Fruit fly (Drosophila melanogaster) whole organism, embryonic: ENCODE data around the gene Osbp.

ENCODE experiments used
- CG11085 ChIP-seq: fragments of 200-800 bp; sonication (Bioruptor generic); IDR thresholded peaks from 2 replicates; pipeline ENCODE4 v1.3.6; 2022; ENCODE audit warnings: missing biosample characterization, missing genetic modification characterization
- CG11560 ChIP-seq: fragments of 200-800 bp; sonication (Bioruptor generic); IDR thresholded peaks from 3 replicates; pipeline ENCODE4 v1.3.6; 2022; ENCODE audit warnings: missing biosample characterization, missing genetic modification characterization
- CG14014 ChIP-seq: fragments of 200-800 bp; sonication (Bioruptor generic); IDR thresholded peaks from 2 replicates; pipeline ENCODE4 v1.3.6; 2022; ENCODE audit warnings: missing biosample characterization, missing genetic modification characterization
- CG14710 ChIP-seq: fragments of 200-800 bp; sonication (Bioruptor generic); optimal IDR thresholded peaks from 3 replicates; lab custom pipeline; 2019; ENCODE audit warnings: missing biosample characterization, mild to moderate bottlenecking, missing genetic modification characterization, moderate library complexity
- CG15514 ChIP-seq: fragments of 200-800 bp; sonication (Bioruptor generic); optimal IDR thresholded peaks from 3 replicates; lab custom pipeline; 2017; ENCODE audit warnings: missing biosample characterization, missing genetic modification characterization, mild to moderate bottlenecking, moderate library complexity, missing genetic modification reagents
- CG17385 ChIP-seq: fragments of 200-800 bp; sonication (Bioruptor generic); optimal IDR thresholded peaks from 3 replicates; lab custom pipeline; 2018; ENCODE audit warnings: missing biosample characterization, mild to moderate bottlenecking, missing genetic modification characterization
- CG17829 ChIP-seq: fragments of 200-800 bp; optimal IDR thresholded peaks from 2 replicates; lab custom pipeline; 2019; ENCODE audit warnings: missing biosample characterization, mild to moderate bottlenecking, missing genetic modification characterization, moderate library complexity
- CG31441 ChIP-seq: fragments of 200-800 bp; sonication (Bioruptor generic); IDR thresholded peaks from 2 replicates; pipeline ENCODE4 v1.3.6; 2022; ENCODE audit warnings: missing biosample characterization, missing genetic modification characterization
- CG34376 ChIP-seq: fragments of 200-800 bp; sonication (Bioruptor generic); optimal IDR thresholded peaks from 2 replicates; lab custom pipeline; 2018; ENCODE audit warnings: missing biosample characterization, mild to moderate bottlenecking, missing genetic modification characterization
- CG4617 ChIP-seq: fragments of 200-800 bp; sonication (Bioruptor generic); optimal IDR thresholded peaks from 3 replicates; lab custom pipeline; 2016; ENCODE audit warnings: missing biosample characterization, missing genetic modification characterization, borderline replicate concordance
- CG9932 ChIP-seq: fragments of 200-800 bp; sonication (Bioruptor generic); IDR thresholded peaks from 2 replicates; pipeline ENCODE4 v1.3.6; 2022; ENCODE audit warnings: missing biosample characterization, missing genetic modification characterization
- D ChIP-seq, 2 experiments: fragments of 200-800 bp in 1 of 2; fragments of >200 bp in 1 of 2; sonication (Bioruptor generic) in 1 of 2; optimal IDR thresholded peaks; 2 replicates in 1 of 2; 3 replicates in 1 of 2; lab custom pipeline; 2017; ENCODE audit warnings: mild to moderate bottlenecking in 1 of 2, missing biosample characterization in 1 of 2, missing genetic modification characterization in 1 of 2, missing genetic modification reagents in 1 of 2
- D19B ChIP-seq: fragments of 200-800 bp; sonication (Bioruptor generic); optimal IDR thresholded peaks from 2 replicates; lab custom pipeline; 2017; ENCODE audit warnings: missing biosample characterization, mild to moderate bottlenecking, missing genetic modification characterization
- E2f2 ChIP-seq: fragments of 200-800 bp; sonication (Bioruptor generic); IDR thresholded peaks from 2 replicates; pipeline ENCODE4 v1.3.6; 2022; ENCODE audit warnings: missing biosample characterization, missing genetic modification characterization
- Ets65A ChIP-seq: fragments of 200-800 bp; sonication (Bioruptor generic); peaks from one replicate; lab custom pipeline; 2016; ENCODE audit warnings: missing biosample characterization, missing genetic modification characterization
- HLH3B ChIP-seq: fragments of 200-800 bp; sonication (Bioruptor generic); IDR thresholded peaks from 2 replicates; pipeline ENCODE4 v1.3.6; 2022; ENCODE audit warnings: missing biosample characterization, missing genetic modification characterization
- HLH4C ChIP-seq: fragments of 200-800 bp; sonication (Bioruptor generic); IDR thresholded peaks from 3 replicates; pipeline ENCODE4 v1.3.6; 2022; ENCODE audit warnings: missing biosample characterization, missing genetic modification characterization; ENCODE audit not compliant: partially characterized antibody
- HLHmδ ChIP-seq: fragments of 200-800 bp; sonication (Bioruptor generic); optimal IDR thresholded peaks from 2 replicates; lab custom pipeline; 2018; ENCODE audit warnings: missing biosample characterization, mild to moderate bottlenecking, missing genetic modification characterization, moderate library complexity
- Hr51 ChIP-seq, 2 experiments: fragments of 200-800 bp; sonication (Bioruptor generic); optimal IDR thresholded peaks; 2 replicates in 1 of 2; 3 replicates in 1 of 2; lab custom pipeline; 2016 to 2018; ENCODE audit warnings: missing biosample characterization in 2 of 2, missing genetic modification characterization in 2 of 2, mild to moderate bottlenecking in 1 of 2, moderate library complexity in 1 of 2
- Kr ChIP-seq: fragments of 200-800 bp; sonication (Bioruptor generic); optimal IDR thresholded peaks from 2 replicates; lab custom pipeline; 2017; ENCODE audit warnings: missing biosample characterization, mild to moderate bottlenecking, missing genetic modification characterization
- MESR4 ChIP-seq: fragments of 200-800 bp; sonication (Bioruptor generic); optimal IDR thresholded peaks from 2 replicates; lab custom pipeline; 2018; ENCODE audit warnings: missing biosample characterization, mild to moderate bottlenecking, missing genetic modification characterization, moderate library complexity
- Meics ChIP-seq: fragments of 200-800 bp; sonication (Bioruptor generic); optimal IDR thresholded peaks from 2 replicates; lab custom pipeline; 2017; ENCODE audit warnings: missing biosample characterization, mild to moderate bottlenecking, missing genetic modification characterization
- NC2β ChIP-seq: fragments of 200-800 bp; sonication (Bioruptor generic); optimal IDR thresholded peaks from 2 replicates; lab custom pipeline; 2016; ENCODE audit warnings: missing biosample characterization, missing genetic modification characterization
- Ptx1 ChIP-seq: fragments of 200-800 bp; sonication (Bioruptor generic); IDR thresholded peaks from 2 replicates; pipeline ENCODE4 v1.3.6; 2022; ENCODE audit warnings: missing biosample characterization, missing genetic modification characterization
- Rx ChIP-seq: fragments of 200-800 bp; sonication (Bioruptor generic); IDR thresholded peaks from 2 replicates; pipeline ENCODE4 v1.3.6; 2022; ENCODE audit warnings: missing biosample characterization, missing genetic modification characterization
- Sry-β ChIP-seq: fragments of 200-800 bp; sonication (Bioruptor generic); optimal IDR thresholded peaks from 2 replicates; lab custom pipeline; 2018; ENCODE audit warnings: missing biosample characterization, mild to moderate bottlenecking, missing genetic modification characterization, moderate library complexity
- ac ChIP-seq: fragments of 200-800 bp; sonication (Bioruptor generic); optimal IDR thresholded peaks from 3 replicates; lab custom pipeline; 2017; ENCODE audit warnings: missing biosample characterization, mild to moderate bottlenecking, missing genetic modification characterization
- al ChIP-seq: fragments of 200-800 bp; sonication (Bioruptor generic); IDR thresholded peaks from 2 replicates; pipeline ENCODE4 v1.3.6; 2022; ENCODE audit warnings: missing biosample characterization, missing genetic modification characterization
- bab2 ChIP-seq: fragments of 200-800 bp; sonication (Bioruptor generic); optimal IDR thresholded peaks from 2 replicates; lab custom pipeline; 2016; ENCODE audit warnings: missing biosample characterization, missing genetic modification characterization
- bsh ChIP-seq, 2 experiments: fragments of 200-800 bp; sonication (Bioruptor generic); optimal IDR thresholded peaks; 2 replicates each; lab custom pipeline; 2017 to 2018; ENCODE audit warnings: mild to moderate bottlenecking in 2 of 2, missing biosample characterization in 2 of 2, missing genetic modification characterization in 2 of 2, moderate library complexity in 1 of 2
- cwo ChIP-seq: fragments of 200-800 bp; sonication (Bioruptor generic); optimal IDR thresholded peaks from 3 replicates; lab custom pipeline; 2017; ENCODE audit warnings: missing biosample characterization, missing genetic modification characterization, mild to moderate bottlenecking, moderate library complexity, missing genetic modification reagents
- dan ChIP-seq: fragments of 200-800 bp; sonication (Bioruptor generic); IDR thresholded peaks from 2 replicates; pipeline ENCODE4 v1.3.6; 2022; ENCODE audit warnings: missing biosample characterization, missing genetic modification characterization
- dati ChIP-seq: fragments of 200-800 bp; sonication (Bioruptor generic); IDR thresholded peaks from 2 replicates; pipeline ENCODE4 v1.3.6; 2022; ENCODE audit warnings: missing biosample characterization, missing genetic modification characterization
- dimm ChIP-seq: fragments of 200-800 bp; sonication (Bioruptor generic); IDR thresholded peaks from 2 replicates; pipeline ENCODE4 v1.3.6; 2022; ENCODE audit warnings: missing biosample characterization, missing genetic modification characterization
- exex ChIP-seq: fragments of 200-800 bp; sonication (Bioruptor generic); optimal IDR thresholded peaks from 4 replicates; lab custom pipeline; 2018; ENCODE audit warnings: missing biosample characterization, mild to moderate bottlenecking, missing genetic modification characterization, moderate library complexity
- grn ChIP-seq: fragments of 200-800 bp; sonication (Bioruptor generic); optimal IDR thresholded peaks from 3 replicates; lab custom pipeline; 2017; ENCODE audit warnings: missing biosample characterization, missing genetic modification characterization
- insv ChIP-seq, 2 experiments: fragments of 200-800 bp; sonication (Bioruptor generic); optimal IDR thresholded peaks; 3 replicates each; lab custom pipeline; 2016 to 2018; ENCODE audit warnings: missing biosample characterization in 2 of 2, missing genetic modification characterization in 2 of 2
- ken ChIP-seq: fragments of 200-800 bp; sonication (Bioruptor generic); IDR thresholded peaks from 3 replicates; pipeline ENCODE4 v1.3.6; 2022; ENCODE audit warnings: missing biosample characterization, missing genetic modification characterization
- lov ChIP-seq, 2 experiments: fragments of 200-800 bp in 1 of 2; fragments of >200 bp in 1 of 2; sonication (Bioruptor generic) in 1 of 2; IDR thresholded peaks in 1 of 2; optimal IDR thresholded peaks in 1 of 2; 2 replicates in 1 of 2; 3 replicates in 1 of 2; pipeline versions ENCODE4 v1.3.6 to Lab custom; 2017 to 2022; ENCODE audit warnings: missing biosample characterization in 1 of 2, missing genetic modification characterization in 1 of 2
- mirr ChIP-seq: fragments of 200-800 bp; sonication (Bioruptor generic); optimal IDR thresholded peaks from 3 replicates; lab custom pipeline; 2018; ENCODE audit warnings: missing biosample characterization, mild to moderate bottlenecking, missing genetic modification characterization
- nom ChIP-seq: fragments of 200-800 bp; sonication (Bioruptor generic); optimal IDR thresholded peaks from 2 replicates; lab custom pipeline; 2017; ENCODE audit warnings: missing biosample characterization, missing genetic modification characterization, mild to moderate bottlenecking, moderate library complexity, missing genetic modification reagents
- psq ChIP-seq: fragments of 200-800 bp; sonication (Bioruptor generic); optimal IDR thresholded peaks from 2 replicates; lab custom pipeline; 2017; ENCODE audit warnings: missing biosample characterization, missing genetic modification characterization
- sc ChIP-seq, 3 experiments: fragments of >200 bp in 2 of 3; fragments of 200-800 bp in 1 of 3; sonication (Bioruptor generic) in 1 of 3; optimal IDR thresholded peaks; 2 replicates in 2 of 3; 3 replicates in 1 of 3; lab custom pipeline; 2017; ENCODE audit warnings: mild to moderate bottlenecking in 1 of 3, missing biosample characterization in 1 of 3, missing genetic modification characterization in 1 of 3, missing genetic modification reagents in 1 of 3
- slou ChIP-seq: fragments of 200-800 bp; sonication (Bioruptor generic); optimal IDR thresholded peaks from 3 replicates; lab custom pipeline; 2016; ENCODE audit warnings: missing biosample characterization, missing genetic modification characterization
- sug ChIP-seq: fragments of 200-800 bp; optimal IDR thresholded peaks from 2 replicates; lab custom pipeline; 2019; ENCODE audit warnings: missing biosample characterization, mild to moderate bottlenecking, missing genetic modification characterization, moderate library complexity
- wor ChIP-seq: fragments of 200-800 bp; sonication (Bioruptor generic); IDR thresholded peaks from 2 replicates; pipeline ENCODE4 v1.3.6; 2022; ENCODE audit warnings: missing biosample characterization, missing genetic modification characterization
- yki ChIP-seq: fragments of >200 bp; optimal IDR thresholded peaks from 3 replicates; lab custom pipeline; 2018

The Osbp gene

dm6 chr3R:24935758-24936157 is 2.3 kb downstream of the Osbp start:
- peak; percentile 85 for TF ChIP-seq nom (GFP tag; lab: Kevin White, UChicago)
- TF ChIP-seq Ets65A (GFP tag; lab: Kevin White, UChicago) = peak; percentile 54
- no peak for TF ChIP-seq CG15514 (GFP tag; lab: Kevin White, UChicago)

DNA sequence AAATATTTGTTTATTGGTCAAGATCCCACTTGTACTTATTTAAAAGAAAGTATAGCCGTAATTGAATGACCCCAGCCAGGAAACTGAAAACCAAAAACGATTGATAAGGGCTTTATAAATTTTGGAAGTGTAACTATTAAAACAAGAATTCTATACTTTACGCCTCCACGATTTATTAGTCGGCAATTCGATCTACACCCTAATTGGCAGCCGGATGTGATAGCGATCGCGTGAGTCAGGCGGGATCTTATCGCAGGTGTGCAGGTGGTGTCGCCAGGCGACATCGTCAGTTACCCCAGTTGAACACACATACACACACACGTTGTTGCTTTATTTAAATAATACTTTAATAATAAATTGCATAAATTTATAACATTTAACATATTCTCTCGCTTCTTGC is 3.5 kb downstream of the Osbp start:
- TF ChIP-seq ac (GFP tag; lab: Kevin White, UChicago) = no peak
- TF ChIP-seq CG34376 (GFP tag; lab: Kevin White, UChicago) = peak; percentile 13
- TF ChIP-seq sug (tag; lab: Kevin White, UChicago) = peak; percentile 28
- peak; percentile 22 for TF ChIP-seq cwo (GFP tag; lab: Kevin White, UChicago)
- no peak for TF ChIP-seq yki
- no peak for TF ChIP-seq Kr (GFP tag; lab: Kevin White, UChicago)
- TF ChIP-seq grn (GFP tag; lab: Kevin White, UChicago) = peak; percentile 59
- no peak for TF ChIP-seq D (optimal IDR thresholded peaks at IDR 0.05; lab: Kevin White, UChicago)
- no peak for TF ChIP-seq D (GFP tag; optimal IDR thresholded peaks at IDR 0.05; lab: Kevin White, UChicago)
- peak; percentile 73 for TF ChIP-seq exex

DNA sequence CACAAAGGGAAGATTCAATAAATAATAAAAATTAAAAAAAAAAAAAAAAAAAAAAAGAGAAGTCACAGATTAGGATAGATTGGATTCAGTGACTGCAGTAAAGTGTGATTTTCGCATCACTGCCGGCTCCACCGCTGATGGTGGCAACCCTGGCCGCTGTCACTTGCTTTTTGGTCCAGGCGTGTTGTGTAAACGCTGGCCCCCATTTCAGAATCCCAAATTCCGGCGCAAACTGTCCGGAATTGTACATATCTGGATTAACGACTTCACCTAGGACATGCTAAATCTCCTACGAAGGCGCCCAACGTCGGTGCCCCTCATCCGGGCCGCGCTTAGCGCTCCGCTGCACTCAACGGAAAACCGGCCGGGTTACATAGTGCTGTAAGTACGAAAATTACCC is 6.2 kb downstream of the Osbp start, which contains the start of gene CG11771:
Gene CG11771 (plus strand): TSS at position 155 of the 400 bp plus-strand sequence.
- TF ChIP-seq Meics (GFP tag; lab: Kevin White, UChicago) (no peak), CG14014 (GFP tag; lab: Robert Waterston, UW) (no peak), sc (optimal IDR thresholded peaks at IDR 0.05; lab: Kevin White, UChicago) (no peak), sc (GFP tag; optimal IDR thresholded peaks at IDR 0.05; lab: Kevin White, UChicago) (no peak), Hr51 (GFP tag; optimal IDR thresholded peaks at IDR 0.05; lab: Kevin White, UChicago) (no peak), Ptx1 (GFP tag; lab: Robert Waterston, UW) (no peak), dati (GFP tag; lab: Robert Waterston, UW) (no peak), CG9932 (no peak), CG31441 (0 out of 2 replicates have a peak, but pooled peaks have one; percentile 33), wor (GFP tag; lab: Robert Waterston, UW) (no peak), slou (GFP tag; lab: Kevin White, UChicago) (no peak), CG14710 (tag; lab: Kevin White, UChicago) (no peak), lov (optimal IDR thresholded peaks at IDR 0.05; lab: Kevin White, UChicago) (no peak), lov (GFP tag; IDR thresholded peaks at IDR 0.05; lab: Robert Waterston, UW) (0 out of 3 replicates have a peak, but pooled peaks have one; percentile 8), psq (no peak), HLH3B (GFP tag; lab: Robert Waterston, UW) (no peak), ken (no peak), al (GFP tag; lab: Robert Waterston, UW) (no peak), HLHmδ (GFP tag; lab: Kevin White, UChicago) (no peak), Rx (no peak), CG11085 (no peak), CG11560 (tag; lab: Robert Waterston, UW) (no peak), dan (GFP tag; lab: Robert Waterston, UW) (no peak), CG17385 (GFP tag; lab: Kevin White, UChicago) (no peak), dimm (no peak), D19B (no peak), CG15514 (GFP tag; lab: Kevin White, UChicago) (peak; percentile 24), CG17829 (tag; lab: Kevin White, UChicago) (no peak), HLH4C (GFP tag; lab: Robert Waterston, UW) (no peak), mirr (GFP tag; lab: Kevin White, UChicago) (no peak), insv (GFP tag; optimal IDR thresholded peaks at IDR 0.05; lab: Kevin White, UChicago) (no peak), bsh (GFP tag; optimal IDR thresholded peaks at IDR 0.05; lab: Kevin White, UChicago) (no peak), Sry-β (GFP tag; lab: Kevin White, UChicago) (peak; percentile 83), CG4617 (GFP tag; lab: Kevin White, UChicago) (peak; percentile 32), NC2β (GFP tag; lab: Kevin White, UChicago) (no peak), MESR4 (peak; percentile 60), E2f2 (GFP tag; lab: Robert Waterston, UW) (peak; percentile 24; the same call in 1 of the 2 replicates), bab2 (GFP tag; lab: Kevin White, UChicago) (no peak)
